Worm (Caenorhabditis elegans) whole organism, L4 larva: ENCODE results near the gene R12H7.4.
"Not testable (repeated sequence)": the region's sequence is repeated elsewhere in the genome, so short reads cannot be mapped to it uniquely, and the experiment has no call there.

Experiments used
- D1046.2 ChIP-seq: fragments of 200-800 bp; sonication (Bioruptor generic); IDR thresholded peaks from 2 replicates; pipeline ENCODE4 v1.3.6; 2022; ENCODE audit warnings: missing genetic modification characterization, missing compliant biosample characterization
- F26F4.8 ChIP-seq: fragments of 200-800 bp; sonication (Bioruptor generic); conservative IDR thresholded peaks from 2 replicates; pipeline ENCODE4 v1.3.6; 2022; ENCODE audit warnings: missing genetic modification characterization, missing compliant biosample characterization
- R02D3.7 ChIP-seq: fragments of 150-350 bp; sonication (generic microtip); optimal IDR thresholded peaks from 3 replicates; lab custom pipeline; 2014; ENCODE audit warnings: missing biosample characterization, missing genetic modification characterization
- Y105C5A.15 ChIP-seq: fragments of 200-800 bp; sonication (Bioruptor generic); IDR thresholded peaks from 2 replicates; pipeline ENCODE4 v1.3.6; 2022; ENCODE audit warnings: missing genetic modification characterization, missing compliant biosample characterization
- ZK337.2 ChIP-seq: fragments of 200-800 bp; sonication (Bioruptor generic); IDR thresholded peaks from 2 replicates; pipeline ENCODE4 v1.3.6; 2022; ENCODE audit warnings: missing genetic modification reagents, missing genetic modification characterization, missing compliant biosample characterization
- arid-1 ChIP-seq: fragments of 200-800 bp; sonication (Bioruptor generic); conservative IDR thresholded peaks from 2 replicates; pipeline ENCODE4 v1.3.6; 2022; ENCODE audit warnings: missing genetic modification reagents, missing genetic modification characterization, missing compliant biosample characterization
- ceh-20 ChIP-seq: fragments of 200-800 bp; sonication (Bioruptor generic); IDR thresholded peaks from 2 replicates; pipeline ENCODE4 v1.3.6; 2022; ENCODE audit warnings: missing genetic modification reagents, missing genetic modification characterization, missing compliant biosample characterization
- ceh-28 ChIP-seq: fragments of 150-350 bp; optimal IDR thresholded peaks from 2 replicates; lab custom pipeline; 2014; ENCODE audit warnings: missing biosample characterization, missing genetic modification reagents, missing genetic modification characterization
- ceh-44 ChIP-seq: fragments of 200-800 bp; sonication (Bioruptor generic); IDR thresholded peaks from 2 replicates; pipeline ENCODE4 v1.3.6; 2022; ENCODE audit warnings: missing genetic modification reagents, missing genetic modification characterization, missing compliant biosample characterization
- daf-16 ChIP-seq, 3 experiments: sonication (generic microtip); optimal IDR thresholded peaks; 2 replicates each; lab custom pipeline; 2016 to 2017; ENCODE audit warnings: missing genetic modification characterization in 3 of 3, missing genetic modification reagents in 3 of 3, mild to moderate bottlenecking in 2 of 3, missing compliant biosample characterization in 2 of 3, missing biosample characterization in 1 of 3, moderate library complexity in 1 of 3
- dmd-6 ChIP-seq: fragments of 200-800 bp; sonication (Bioruptor generic); IDR thresholded peaks from 2 replicates; pipeline ENCODE4 v1.3.6; 2022; ENCODE audit warnings: missing genetic modification reagents, missing genetic modification characterization, missing compliant biosample characterization
- dpl-1 ChIP-seq: fragments of 150-350 bp; optimal IDR thresholded peaks from 2 replicates; lab custom pipeline; 2014; ENCODE audit warnings: missing biosample characterization, missing genetic modification reagents, missing genetic modification characterization
- dve-1 ChIP-seq: sonication (generic microtip); optimal IDR thresholded peaks from 2 replicates; lab custom pipeline; 2017; ENCODE audit warnings: antibody characterized with exemption, mild to moderate bottlenecking, missing genetic modification characterization, missing compliant biosample characterization; ENCODE audit not compliant: insufficient read depth
- egl-43 ChIP-seq: fragments of 200-800 bp; sonication (Bioruptor generic); IDR thresholded peaks from 2 replicates; pipeline ENCODE4 v1.3.6; 2022; ENCODE audit warnings: missing genetic modification reagents, missing genetic modification characterization, missing compliant biosample characterization
- hlh-11 ChIP-seq: fragments of 200-800 bp; sonication (Bioruptor generic); optimal IDR thresholded peaks from 2 replicates; lab custom pipeline; 2018; ENCODE audit warnings: mild to moderate bottlenecking, missing genetic modification characterization, missing compliant biosample characterization
- hlh-30 ChIP-seq: sonication (generic microtip); optimal IDR thresholded peaks from 2 replicates; lab custom pipeline; 2017; ENCODE audit warnings: antibody characterized with exemption, mild to moderate bottlenecking, missing genetic modification characterization, missing compliant biosample characterization; ENCODE audit not compliant: insufficient read depth
- hmg-1.1 ChIP-seq: fragments of 200-800 bp; sonication (Bioruptor generic); IDR thresholded peaks from 2 replicates; pipeline ENCODE4 v1.3.6; 2022; ENCODE audit warnings: missing genetic modification reagents, missing genetic modification characterization, missing compliant biosample characterization
- lim-7 ChIP-seq: fragments of 200-800 bp; sonication (Bioruptor generic); IDR thresholded peaks from 2 replicates; pipeline ENCODE4 v1.3.6; 2022; ENCODE audit warnings: missing genetic modification characterization, missing compliant biosample characterization
- lin-1 ChIP-seq: fragments of 200-800 bp; sonication (Bioruptor generic); IDR thresholded peaks from 2 replicates; pipeline ENCODE4 v1.3.6; 2022; ENCODE audit warnings: missing genetic modification reagents, missing genetic modification characterization, missing compliant biosample characterization
- lin-38 ChIP-seq: fragments of 200-800 bp; sonication (Bioruptor generic); IDR thresholded peaks from 2 replicates; pipeline ENCODE4 v1.3.6; 2022; ENCODE audit warnings: missing genetic modification reagents, missing genetic modification characterization, missing compliant biosample characterization
- lir-3 ChIP-seq: sonication (generic microtip); optimal IDR thresholded peaks from 2 replicates; lab custom pipeline; 2016; ENCODE audit warnings: mild to moderate bottlenecking, missing genetic modification characterization, missing compliant biosample characterization
- madf-5 ChIP-seq, 2 experiments: fragments of 200-800 bp; sonication (Bioruptor generic); IDR thresholded peaks; 2 replicates each; pipeline ENCODE4 v1.3.6; 2022; ENCODE audit warnings: missing compliant biosample characterization in 2 of 2, missing genetic modification characterization in 2 of 2
- mep-1 ChIP-seq: fragments of 150-350 bp; sonication (generic microtip); optimal IDR thresholded peaks from 3 replicates; lab custom pipeline; 2014; ENCODE audit warnings: missing biosample characterization, missing genetic modification characterization
- mes-2 ChIP-seq: sonication (generic microtip); optimal IDR thresholded peaks from 2 replicates; lab custom pipeline; 2016; ENCODE audit warnings: missing genotype, mild to moderate bottlenecking, missing genetic modification characterization, missing compliant biosample characterization; ENCODE audit not compliant: poor library complexity, severe bottlenecking
- nhr-11 ChIP-seq: fragments of 150-350 bp; optimal IDR thresholded peaks from 2 replicates; lab custom pipeline; 2014; ENCODE audit warnings: missing biosample characterization, missing genetic modification characterization
- nhr-28 ChIP-seq: fragments of 150-350 bp; optimal IDR thresholded peaks from 2 replicates; lab custom pipeline; 2014; ENCODE audit warnings: missing biosample characterization, missing genetic modification characterization
- nhr-41 ChIP-seq: fragments of 200-800 bp; sonication (Bioruptor generic); IDR thresholded peaks from 2 replicates; pipeline ENCODE4 v1.3.6; 2022; ENCODE audit warnings: missing genetic modification reagents, missing genetic modification characterization, missing compliant biosample characterization
- nhr-48 ChIP-seq: sonication (generic microtip); optimal IDR thresholded peaks from 2 replicates; lab custom pipeline; 2016; ENCODE audit warnings: mild to moderate bottlenecking, missing genetic modification characterization, missing compliant biosample characterization
- nhr-6 ChIP-seq: fragments of 150-350 bp; optimal IDR thresholded peaks from 2 replicates; lab custom pipeline; 2014; ENCODE audit warnings: missing biosample characterization, missing genetic modification characterization
- nhr-77 ChIP-seq: fragments of 150-350 bp; optimal IDR thresholded peaks from 2 replicates; lab custom pipeline; 2014; ENCODE audit warnings: missing biosample characterization, missing genetic modification characterization
- pha-4 ChIP-seq, 2 experiments: fragments of 150-350 bp in 1 of 2; fragments of 200-800 bp in 1 of 2; sonication (Bioruptor generic) in 1 of 2; IDR thresholded peaks in 1 of 2; optimal IDR thresholded peaks in 1 of 2; 2 replicates each; pipeline versions ENCODE4 v1.3.6 to Lab custom; 2014 to 2022; ENCODE audit warnings: missing genetic modification characterization in 2 of 2, missing genetic modification reagents in 2 of 2, missing biosample characterization in 1 of 2, missing compliant biosample characterization in 1 of 2
- php-3 ChIP-seq: fragments of 200-800 bp; sonication (Bioruptor generic); IDR thresholded peaks from 2 replicates; pipeline ENCODE4 v1.3.6; 2022; ENCODE audit warnings: missing genetic modification reagents, missing genetic modification characterization, missing compliant biosample characterization
- pqm-1 ChIP-seq: sonication (generic microtip); optimal IDR thresholded peaks from 2 replicates; lab custom pipeline; 2017; ENCODE audit warnings: missing biosample characterization, missing genetic modification characterization
- snpc-1.2 ChIP-seq: fragments of 200-800 bp; sonication (Bioruptor generic); IDR thresholded peaks from 2 replicates; pipeline ENCODE4 v1.3.6; 2022; ENCODE audit warnings: missing genetic modification reagents, missing genetic modification characterization, missing compliant biosample characterization
- snpc-4 ChIP-seq: fragments of 150-350 bp; optimal IDR thresholded peaks from 2 replicates; lab custom pipeline; 2014; ENCODE audit warnings: missing biosample characterization, missing genetic modification characterization
- spr-1 ChIP-seq: sonication (generic microtip); optimal IDR thresholded peaks from 2 replicates; lab custom pipeline; 2016; ENCODE audit warnings: mild to moderate bottlenecking, missing genetic modification characterization, missing compliant biosample characterization
- spr-3 ChIP-seq: fragments of 200-800 bp; sonication (Bioruptor generic); optimal IDR thresholded peaks from 2 replicates; lab custom pipeline; 2018; ENCODE audit warnings: mild to moderate bottlenecking, missing genetic modification characterization, missing compliant biosample characterization
- tag-97 ChIP-seq: fragments of 200-800 bp; sonication (Bioruptor generic); IDR thresholded peaks from 2 replicates; pipeline ENCODE4 v1.3.6; 2022; ENCODE audit warnings: missing genetic modification characterization, missing compliant biosample characterization
- tra-1 ChIP-seq: fragments of 200-800 bp; sonication (Bioruptor generic); IDR thresholded peaks from 2 replicates; pipeline ENCODE4 v1.3.6; 2022; ENCODE audit warnings: missing genetic modification reagents, missing genetic modification characterization, missing compliant biosample characterization
- unc-62 ChIP-seq, 3 experiments: fragments of 150-350 bp in 1 of 3; sonication (generic microtip); optimal IDR thresholded peaks in 2 of 3; peaks in 1 of 3; 1 replicate in 1 of 3; 2 replicates in 2 of 3; lab custom pipeline; 2014 to 2017; ENCODE audit warnings: missing biosample characterization in 3 of 3, missing genetic modification characterization in 3 of 3, missing genetic modification reagents in 3 of 3, missing genotype in 1 of 3
- vab-7 ChIP-seq: fragments of 200-800 bp; sonication (Bioruptor generic); IDR thresholded peaks from 2 replicates; pipeline ENCODE4 v1.3.6; 2022; ENCODE audit warnings: missing genetic modification reagents, missing genetic modification characterization, missing compliant biosample characterization
- ztf-11 ChIP-seq: fragments of 150-350 bp; optimal IDR thresholded peaks from 2 replicates; lab custom pipeline; 2014; ENCODE audit warnings: missing biosample characterization, missing genetic modification characterization

Gene R12H7.4

ce11 chrX:13257577-13257976 lies 40.7 kb downstream of the R12H7.4 start, which contains the start of gene K08H2.10:
Gene K08H2.10 (plus strand): TSS chrX:13257806.
- peak in 1 of 2 experiments; percentile 28 for TF ChIP-seq daf-16 (GFP tag; optimal IDR thresholded peaks at IDR 0.05; lab: Kevin White, UChicago)
- TF ChIP-seq daf-16 (tag; optimal IDR thresholded peaks at IDR 0.05; lab: Kevin White, UChicago), result peak; percentile 39
- TF ChIP-seq snpc-4 (tag; lab: Kevin White, UChicago), result no peak
- TF ChIP-seq ceh-20, result peak; percentile 72; the same call in 1 of the 2 replicates
- TF ChIP-seq nhr-28 (tag; lab: Kevin White, UChicago), result peak; percentile 66
- TF ChIP-seq spr-1 (tag; lab: Kevin White, UChicago), result no peak
- peak; percentile 81 for TF ChIP-seq hlh-11
- peak in 1 of 2 experiments; percentile 82 for TF ChIP-seq unc-62 (GFP tag; optimal IDR thresholded peaks at IDR 0.05 in 1 of 2; lab: Kevin White, UChicago)
- no peak for TF ChIP-seq unc-62 (tag; optimal IDR thresholded peaks at IDR 0.05; lab: Kevin White, UChicago)
- TF ChIP-seq hmg-1.1 (GFP tag; lab: Robert Waterston, UW), result 0 out of 2 replicates have a peak, but pooled peaks have one; percentile 16
- TF ChIP-seq lin-1 (GFP tag; lab: Robert Waterston, UW), result 0 out of 2 replicates have a peak, but pooled peaks have one; percentile 31
- TF ChIP-seq ztf-11 (tag; lab: Kevin White, UChicago), result no peak
- no peak for TF ChIP-seq egl-43
- TF ChIP-seq lir-3 (tag; lab: Kevin White, UChicago), result no peak
- TF ChIP-seq dve-1 (tag; lab: Kevin White, UChicago), result peak; percentile 55
- TF ChIP-seq nhr-48, result peak; percentile 7
- TF ChIP-seq php-3 (GFP tag; lab: Robert Waterston, UW), result peak; percentile 100
- TF ChIP-seq nhr-77 (tag; lab: Kevin White, UChicago), result peak; percentile 35
- TF ChIP-seq Y105C5A.15 (GFP tag; lab: Robert Waterston, UW), result no peak
- no peak for TF ChIP-seq nhr-11 (tag; lab: Kevin White, UChicago)
- TF ChIP-seq dmd-6 (GFP tag; lab: Robert Waterston, UW), result peak; percentile 94
- peak; percentile 98 for TF ChIP-seq tra-1 (GFP tag; lab: Robert Waterston, UW)
- TF ChIP-seq pqm-1 (tag; lab: Kevin White, UChicago), result peak; percentile 88
- peak; percentile 44; the same call in 1 of the 2 replicates for TF ChIP-seq nhr-41
- TF ChIP-seq madf-5 (GFP tag; IDR thresholded peaks at IDR 0.05; lab: Robert Waterston, UW), result no peak

DNA sequence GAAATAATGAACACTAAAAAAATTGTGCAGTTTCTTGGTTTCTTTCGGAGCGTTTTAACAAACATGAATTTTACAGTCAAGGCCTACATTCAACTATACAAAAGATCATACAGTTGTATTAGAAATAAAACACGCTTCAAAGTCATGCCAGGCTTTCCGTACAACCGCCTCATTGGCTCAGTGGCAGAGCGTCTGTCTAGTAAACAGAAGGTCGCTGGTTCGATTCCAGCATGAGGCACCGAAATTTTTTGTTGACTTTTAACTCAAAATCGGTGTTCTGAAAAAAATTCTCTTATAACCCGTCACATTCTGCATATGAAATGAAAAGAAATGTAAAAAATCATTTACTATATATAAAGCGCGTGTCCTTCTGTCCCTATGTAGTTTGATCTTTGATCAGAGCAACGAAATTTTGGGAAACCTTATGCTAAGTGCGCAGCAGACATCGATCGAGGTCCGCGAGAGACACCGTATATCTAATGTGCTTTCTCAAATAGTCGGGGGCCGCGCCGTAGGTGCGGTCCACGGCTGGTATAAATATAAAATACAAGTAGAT lies 44.2 kb downstream of the R12H7.4 start:
- TF ChIP-seq hlh-11 (peak; percentile 13), daf-16 (GFP tag; optimal IDR thresholded peaks at IDR 0.05; lab: Kevin White, UChicago) (peak in 1 of 2 experiments; percentile 51), daf-16 (tag; optimal IDR thresholded peaks at IDR 0.05; lab: Kevin White, UChicago) (peak; percentile 85), pha-4 (GFP tag; IDR thresholded peaks at IDR 0.05; lab: Robert Waterston, UW) (peak; percentile 57; the same call in 1 of the 2 replicates), lin-38 (peak; percentile 62), nhr-48 (peak; percentile 27), mep-1 (tag; lab: Kevin White, UChicago) (peak; percentile 6), dve-1 (tag; lab: Kevin White, UChicago) (peak; percentile 59), mes-2 (tag; lab: Kevin White, UChicago) (peak; percentile 49), pqm-1 (tag; lab: Kevin White, UChicago) (peak; percentile 4), tra-1 (GFP tag; lab: Robert Waterston, UW) (peak; percentile 61; the same call in 1 of the 2 replicates), dmd-6 (GFP tag; lab: Robert Waterston, UW) (peak; percentile 46), vab-7 (GFP tag; lab: Robert Waterston, UW) (peak; percentile 55; the same call in 1 of the 2 replicates), snpc-1.2 (peak; percentile 64; the same call in 1 of the 2 replicates), lim-7 (GFP tag; lab: Robert Waterston, UW) (peak; percentile 70), lin-1 (GFP tag; lab: Robert Waterston, UW) (0 out of 2 replicates have a peak, but pooled peaks have one; percentile 15), arid-1 (GFP tag; lab: Robert Waterston, UW) (0 out of 2 replicates have a peak, but pooled peaks have one; percentile 33)
- not testable (repeated sequence) for TF ChIP-seq pha-4 (tag; optimal IDR thresholded peaks at IDR 0.05; lab: Kevin White, UChicago)

- TF ChIP-seq dpl-1 (GFP tag; lab: Kevin White, UChicago) (no peak), D1046.2 (GFP tag; lab: Robert Waterston, UW) (no peak), F26F4.8 (GFP tag; lab: Robert Waterston, UW) (no peak), tag-97 (GFP tag; lab: Robert Waterston, UW) (no peak), R02D3.7 (tag; lab: Kevin White, UChicago) (no peak), ceh-28 (no peak), vab-7 (GFP tag; lab: Robert Waterston, UW) (no peak), nhr-6 (tag; lab: Kevin White, UChicago) (no peak), tra-1 (GFP tag; lab: Robert Waterston, UW) (no peak), spr-3 (GFP tag; lab: Kevin White, UChicago) (no peak), ceh-44 (GFP tag; lab: Robert Waterston, UW) (no peak), hlh-30 (tag; lab: Kevin White, UChicago) (no peak), ztf-11 (tag; lab: Kevin White, UChicago) (no peak), ZK337.2 (GFP tag; lab: Robert Waterston, UW) (no peak)
These were observed 45.3 kb downstream of the R12H7.4 start, which contains the start of gene K09A11.1 for ce11 chrX:13262195-13262594. Gene K09A11.1 (plus strand): TSS chrX:13262495.
